Fruit fly (Drosophila melanogaster) whole organism, embryonic: ENCODE data around the gene CG18281.

Source experiments
- ATbp ChIP-seq: fragments of 200-800 bp; sonication (Bioruptor generic); optimal IDR thresholded peaks from 2 replicates; lab custom pipeline; 2017; ENCODE audit warnings: missing biosample characterization, mild to moderate bottlenecking, missing genetic modification characterization, missing genetic modification reagents
- Abd-B ChIP-seq: fragments of 200-800 bp; sonication (Bioruptor generic); optimal IDR thresholded peaks from 2 replicates; lab custom pipeline; 2018; ENCODE audit warnings: missing biosample characterization, mild to moderate bottlenecking, missing genetic modification characterization, moderate library complexity
- Antp ChIP-seq: fragments of 200-800 bp; sonication (Bioruptor generic); optimal IDR thresholded peaks from 3 replicates; lab custom pipeline; 2016; ENCODE audit warnings: missing biosample characterization, missing genetic modification characterization
- Awh ChIP-seq: fragments of 200-800 bp; sonication (Bioruptor generic); IDR thresholded peaks from 2 replicates; pipeline ENCODE4, ENCODE4 v1.3.6; 2022; ENCODE audit warnings: missing biosample characterization, missing genetic modification characterization
- B-H2 ChIP-seq: fragments of 200-800 bp; sonication (Bioruptor generic); optimal IDR thresholded peaks from 2 replicates; lab custom pipeline; 2018; ENCODE audit warnings: missing biosample characterization, mild to moderate bottlenecking, missing genetic modification characterization
- BEAF-32 ChIP-seq: fragments of 200-800 bp; sonication (Bioruptor generic); optimal IDR thresholded peaks from 3 replicates; lab custom pipeline; 2017; ENCODE audit warnings: missing biosample characterization, missing genetic modification characterization, mild to moderate bottlenecking, moderate library complexity, missing genetic modification reagents
- CG1024 ChIP-seq: fragments of 200-800 bp; sonication (Bioruptor generic); IDR thresholded peaks from 2 replicates; pipeline ENCODE4 v1.3.6; 2022; ENCODE audit warnings: missing biosample characterization, missing genetic modification characterization
- CG10321 ChIP-seq: fragments of 200-800 bp; sonication (Bioruptor generic); IDR thresholded peaks from 2 replicates; pipeline ENCODE4 v1.3.6; 2022; ENCODE audit warnings: missing biosample characterization, missing genetic modification characterization
- CG12659 ChIP-seq: fragments of 200-800 bp; sonication (Bioruptor generic); optimal IDR thresholded peaks from 3 replicates; lab custom pipeline; 2017; ENCODE audit warnings: mild to moderate bottlenecking, missing biosample characterization, missing genetic modification reagents, missing genetic modification characterization
- CG17802 ChIP-seq: fragments of 200-800 bp; sonication (Bioruptor generic); optimal IDR thresholded peaks from 2 replicates; lab custom pipeline; 2018; ENCODE audit warnings: missing biosample characterization, mild to moderate bottlenecking, missing genetic modification characterization, moderate library complexity
- CG2202 ChIP-seq: fragments of 200-800 bp; sonication (Bioruptor generic); optimal IDR thresholded peaks from 2 replicates; lab custom pipeline; 2018; ENCODE audit warnings: missing biosample characterization, mild to moderate bottlenecking, missing genetic modification characterization
- CG32772 ChIP-seq: fragments of 200-800 bp; sonication (Bioruptor generic); IDR thresholded peaks from 2 replicates; pipeline ENCODE4 v1.3.6; 2022; ENCODE audit warnings: missing biosample characterization, missing genetic modification characterization
- CG3407 ChIP-seq: fragments of 200-800 bp; sonication (Bioruptor generic); optimal IDR thresholded peaks from 2 replicates; lab custom pipeline; 2018; ENCODE audit warnings: missing biosample characterization, mild to moderate bottlenecking, missing genetic modification characterization
- CG3847 ChIP-seq: fragments of 200-800 bp; sonication (Bioruptor generic); IDR thresholded peaks from 2 replicates; pipeline ENCODE4 v1.3.6; 2022; ENCODE audit warnings: missing biosample characterization, missing genetic modification characterization
- CG4360 ChIP-seq: fragments of 200-800 bp; sonication (Bioruptor generic); IDR thresholded peaks from 2 replicates; pipeline ENCODE4 v1.3.6; 2022; ENCODE audit warnings: missing biosample characterization, missing genetic modification characterization
- CG4854 ChIP-seq: fragments of 200-800 bp; sonication (Bioruptor generic); optimal IDR thresholded peaks from 2 replicates; lab custom pipeline; 2016; ENCODE audit warnings: missing biosample characterization, missing genetic modification characterization, inconsistent platforms
- CG6689 ChIP-seq: fragments of 200-800 bp; sonication (Bioruptor generic); IDR thresholded peaks from 2 replicates; pipeline ENCODE4 v1.3.6; 2022; ENCODE audit warnings: missing biosample characterization, missing genetic modification characterization
- CG7987 ChIP-seq: fragments of 200-800 bp; sonication (Bioruptor generic); optimal IDR thresholded peaks from 2 replicates; lab custom pipeline; 2018; ENCODE audit warnings: missing biosample characterization, mild to moderate bottlenecking, missing genetic modification characterization, moderate library complexity
- CG8281 ChIP-seq: fragments of 200-800 bp; sonication (Bioruptor generic); optimal IDR thresholded peaks from 2 replicates; lab custom pipeline; 2018; ENCODE audit warnings: missing biosample characterization, mild to moderate bottlenecking, missing genetic modification characterization, moderate library complexity
- Dll ChIP-seq: fragments of 200-800 bp; sonication (Bioruptor generic); IDR thresholded peaks from 4 replicates; pipeline ENCODE4 v1.3.6; 2022; ENCODE audit warnings: missing biosample characterization, missing genetic modification characterization; ENCODE audit not compliant: partially characterized antibody
- Dref ChIP-seq: fragments of 200-800 bp; sonication (Bioruptor generic); IDR thresholded peaks from 2 replicates; pipeline ENCODE4 v1.3.6; 2022; ENCODE audit warnings: missing biosample characterization, missing genetic modification characterization
- E2f1 ChIP-seq: fragments of 200-800 bp; sonication (Bioruptor generic); IDR thresholded peaks from 2 replicates; pipeline ENCODE4 v1.3.6; 2022; ENCODE audit warnings: missing biosample characterization, missing genetic modification characterization
- Ets97D ChIP-seq: fragments of 200-800 bp; sonication (Bioruptor generic); optimal IDR thresholded peaks from 3 replicates; lab custom pipeline; 2016; ENCODE audit warnings: missing biosample characterization, missing genetic modification characterization
- Fer3 ChIP-seq: fragments of 200-800 bp; sonication (Bioruptor generic); optimal IDR thresholded peaks from 2 replicates; lab custom pipeline; 2018; ENCODE audit warnings: missing biosample characterization, mild to moderate bottlenecking, missing genetic modification characterization, moderate library complexity
- Hr3 ChIP-seq: fragments of 200-800 bp; sonication (Bioruptor generic); optimal IDR thresholded peaks from 3 replicates; lab custom pipeline; 2016; ENCODE audit warnings: missing biosample characterization, missing genetic modification characterization
- Hr39 ChIP-seq: fragments of >200 bp; optimal IDR thresholded peaks from 2 replicates; lab custom pipeline; 2017
- Mad ChIP-seq: fragments of 200-800 bp; sonication (Bioruptor generic); optimal IDR thresholded peaks from 2 replicates; lab custom pipeline; 2016; ENCODE audit warnings: missing biosample characterization, missing genetic modification characterization
- Mes4 ChIP-seq: fragments of 200-800 bp; sonication (Bioruptor generic); optimal IDR thresholded peaks from 2 replicates; lab custom pipeline; 2016; ENCODE audit warnings: missing biosample characterization, missing genetic modification characterization
- Trl ChIP-seq, 3 experiments: fragments of >200 bp in 2 of 3; fragments of 200-800 bp in 1 of 3; sonication (Bioruptor generic) in 1 of 3; optimal IDR thresholded peaks; 2 replicates in 1 of 3; 3 replicates in 2 of 3; lab custom pipeline; 2016 to 2017; ENCODE audit warnings: missing biosample characterization in 1 of 3, missing genetic modification characterization in 1 of 3
- Xrp1 ChIP-seq: fragments of 200-800 bp; sonication (Bioruptor generic); IDR thresholded peaks from 2 replicates; pipeline ENCODE4 v1.3.6; 2022; ENCODE audit warnings: missing biosample characterization, missing genetic modification characterization
- abd-A ChIP-seq: fragments of 200-800 bp; sonication (Bioruptor generic); optimal IDR thresholded peaks from 3 replicates; lab custom pipeline; 2019; ENCODE audit warnings: missing biosample characterization, mild to moderate bottlenecking, missing genetic modification characterization, moderate library complexity
- bcd ChIP-seq: fragments of 200-800 bp; sonication (Bioruptor generic); optimal IDR thresholded peaks from 2 replicates; lab custom pipeline; 2017; ENCODE audit warnings: missing biosample characterization, mild to moderate bottlenecking, missing genetic modification characterization
- cato ChIP-seq: fragments of 200-800 bp; sonication (Bioruptor generic); optimal IDR thresholded peaks from 2 replicates; lab custom pipeline; 2016; ENCODE audit warnings: missing biosample characterization, missing genetic modification characterization, borderline replicate concordance
- cg ChIP-seq: fragments of 200-800 bp; sonication (Bioruptor generic); optimal IDR thresholded peaks from 3 replicates; lab custom pipeline; 2019; ENCODE audit warnings: missing biosample characterization, mild to moderate bottlenecking, missing genetic modification characterization, moderate library complexity
- da ChIP-seq: fragments of 200-800 bp; sonication (Bioruptor generic); optimal IDR thresholded peaks from 2 replicates; lab custom pipeline; 2016; ENCODE audit warnings: missing biosample characterization, missing genetic modification characterization
- gsb-n ChIP-seq: fragments of 200-800 bp; sonication (Bioruptor generic); optimal IDR thresholded peaks from 3 replicates; lab custom pipeline; 2018; ENCODE audit warnings: missing biosample characterization, mild to moderate bottlenecking, missing genetic modification characterization
- hth ChIP-seq: fragments of >200 bp; optimal IDR thresholded peaks from 2 replicates; lab custom pipeline; 2017; ENCODE audit warnings: inconsistent platforms
- ind ChIP-seq: fragments of 200-800 bp; sonication (Bioruptor generic); optimal IDR thresholded peaks from 3 replicates; lab custom pipeline; 2016; ENCODE audit warnings: missing biosample characterization, missing genetic modification characterization
- insv ChIP-seq, 2 experiments: fragments of 200-800 bp; sonication (Bioruptor generic); optimal IDR thresholded peaks; 3 replicates each; lab custom pipeline; 2016 to 2018; ENCODE audit warnings: missing biosample characterization in 2 of 2, missing genetic modification characterization in 2 of 2
- lola ChIP-seq, 3 experiments: fragments of >200 bp in 2 of 3; fragments of 200-800 bp in 1 of 3; sonication (Bioruptor generic) in 1 of 3; optimal IDR thresholded peaks; 2 replicates each; lab custom pipeline; 2017 to 2019; ENCODE audit warnings: missing biosample characterization in 3 of 3, missing genetic modification characterization in 3 of 3, mild to moderate bottlenecking in 1 of 3, moderate library complexity in 1 of 3
- mam ChIP-seq: fragments of 200-800 bp; sonication (Bioruptor generic); optimal IDR thresholded peaks from 3 replicates; lab custom pipeline; 2016; ENCODE audit warnings: missing biosample characterization, missing genetic modification characterization
- p53 ChIP-seq: fragments of 200-800 bp; sonication (Bioruptor generic); optimal IDR thresholded peaks from 2 replicates; lab custom pipeline; 2016; ENCODE audit warnings: missing biosample characterization, missing genetic modification characterization
- pho ChIP-seq: fragments of 200-800 bp; sonication (Bioruptor generic); optimal IDR thresholded peaks from 2 replicates; lab custom pipeline; 2016; ENCODE audit warnings: missing biosample characterization, missing genetic modification characterization
- pnt ChIP-seq: fragments of 200-800 bp; sonication (Bioruptor generic); optimal IDR thresholded peaks from 3 replicates; lab custom pipeline; 2016; ENCODE audit warnings: missing biosample characterization, missing genetic modification characterization
- sna ChIP-seq: fragments of 200-800 bp; sonication (Bioruptor generic); IDR thresholded peaks from 2 replicates; pipeline ENCODE4 v1.3.6; 2022; ENCODE audit warnings: missing biosample characterization, missing genetic modification characterization; ENCODE audit not compliant: partially characterized antibody
- sr ChIP-seq: fragments of 200-800 bp; sonication (Bioruptor generic); IDR thresholded peaks from 3 replicates; pipeline ENCODE4 v1.3.6; 2022; ENCODE audit warnings: missing biosample characterization, missing genetic modification characterization
- stwl ChIP-seq: fragments of 200-800 bp; sonication (Bioruptor generic); optimal IDR thresholded peaks from 3 replicates; lab custom pipeline; 2018; ENCODE audit warnings: missing biosample characterization, mild to moderate bottlenecking, missing genetic modification characterization, moderate library complexity
- yki ChIP-seq: fragments of >200 bp; optimal IDR thresholded peaks from 3 replicates; lab custom pipeline; 2018
- zfh2 ChIP-seq: fragments of 200-800 bp; sonication (Bioruptor generic); optimal IDR thresholded peaks from 2 replicates; lab custom pipeline; 2016; ENCODE audit warnings: missing biosample characterization, missing genetic modification characterization

CG18281 gene

dm6 chr3L:20452813-20453682 is 46.6 kb upstream of the CG18281 start, which contains the start of gene CG5199 (continued):
- TF ChIP-seq CG4360: no peak
- TF ChIP-seq CG32772 (GFP tag; lab: Robert Waterston, UW): peak; percentile 34; the same call in 1 of the 2 replicates
- TF ChIP-seq Abd-B (GFP tag; lab: Kevin White, UChicago): peak; percentile 91
- peak; percentile 70 for TF ChIP-seq pnt (GFP tag; lab: Kevin White, UChicago)
- TF ChIP-seq hth (lab: Kevin White, UChicago): no peak
- peak; percentile 78 for TF ChIP-seq ind (GFP tag; lab: Kevin White, UChicago)
- TF ChIP-seq Awh: no peak
- peak; percentile 49 for TF ChIP-seq Antp
- no peak for TF ChIP-seq sr (GFP tag; lab: Robert Waterston, UW)
- peak in 1 of 2 experiments; percentile 44 for TF ChIP-seq insv (GFP tag; optimal IDR thresholded peaks at IDR 0.05; lab: Kevin White, UChicago)
- TF ChIP-seq CG12659 (GFP tag; lab: Kevin White, UChicago): peak; percentile 77
- peak; percentile 15 for TF ChIP-seq pho (GFP tag; lab: Kevin White, UChicago)
- no peak for TF ChIP-seq abd-A (tag; lab: Kevin White, UChicago)
- TF ChIP-seq E2f1: peak; percentile 64
- TF ChIP-seq CG4854 (GFP tag; lab: Kevin White, UChicago): no peak
- TF ChIP-seq gsb-n (tag; lab: Kevin White, UChicago): peak; percentile 70
- TF ChIP-seq yki (lab: Kevin White, UChicago): no peak
- TF ChIP-seq cg: no peak
- TF ChIP-seq Fer3 (tag; lab: Kevin White, UChicago): peak; percentile 43
- peak; percentile 64; the same call in 1 of the 2 replicates for TF ChIP-seq CG3847
- peak; percentile 53 for TF ChIP-seq zfh2
- peak; percentile 26; the same call in 1 of the 2 replicates for TF ChIP-seq Dref (GFP tag; lab: Robert Waterston, UW)
- TF ChIP-seq ATbp: no peak
- TF ChIP-seq sna (GFP tag; lab: Robert Waterston, UW): peak; percentile 60; the same call in 1 of the 2 replicates
- TF ChIP-seq Ets97D (GFP tag; lab: Kevin White, UChicago): peak; percentile 40
- peak; percentile 54 for TF ChIP-seq B-H2
- peak; percentile 27 for TF ChIP-seq cato
- TF ChIP-seq CG17802: peak; percentile 1
- no peak for TF ChIP-seq Trl (optimal IDR thresholded peaks at IDR 0.05; lab: Kevin White, UChicago)
- TF ChIP-seq Trl (GFP tag; optimal IDR thresholded peaks at IDR 0.05; lab: Kevin White, UChicago): peak; percentile 10
- peak; percentile 67 for TF ChIP-seq Xrp1 (GFP tag; lab: Robert Waterston, UW)
- peak; percentile 83 for TF ChIP-seq Dll (GFP tag; lab: Robert Waterston, UW)
- peak; percentile 17 for TF ChIP-seq CG8281 (tag; lab: Kevin White, UChicago)
- TF ChIP-seq p53 (GFP tag; lab: Kevin White, UChicago): no peak
- peak; percentile 77 for TF ChIP-seq bcd (GFP tag; lab: Kevin White, UChicago)
- TF ChIP-seq CG2202 (tag; lab: Kevin White, UChicago): peak; percentile 10
- peak in 1 of 3 experiments; percentile 75 for TF ChIP-seq lola (GFP tag; optimal IDR thresholded peaks at IDR 0.05; lab: Kevin White, UChicago)
- TF ChIP-seq Hr39 (lab: Kevin White, UChicago): no peak
- TF ChIP-seq Hr3: peak; percentile 79
- TF ChIP-seq Mad (GFP tag; lab: Kevin White, UChicago): no peak
- no peak for TF ChIP-seq CG3407 (GFP tag; lab: Kevin White, UChicago)
- peak; percentile 66 for TF ChIP-seq CG6689 (GFP tag; lab: Robert Waterston, UW)
- no peak for TF ChIP-seq Mes4 (GFP tag; lab: Kevin White, UChicago)
- TF ChIP-seq CG10321 (GFP tag; lab: Robert Waterston, UW): no peak
- TF ChIP-seq BEAF-32 (GFP tag; lab: Kevin White, UChicago): peak; percentile 82
- no peak for TF ChIP-seq CG1024 (GFP tag; lab: Robert Waterston, UW)
- TF ChIP-seq da (GFP tag; lab: Kevin White, UChicago): no peak
- TF ChIP-seq CG7987 (GFP tag; lab: Kevin White, UChicago): no peak
- peak; percentile 82 for TF ChIP-seq mam
- TF ChIP-seq stwl (tag; lab: Kevin White, UChicago): peak; percentile 50
